Worm (Caenorhabditis elegans) whole organism, L4/young adult: ENCODE data around the gene hsp-16.2.

Source experiments
- W03F9.2 ChIP-seq: fragments of 150-350 bp; optimal IDR thresholded peaks from 2 replicates; lab custom pipeline; 2014; ENCODE audit warnings: missing biosample characterization, missing genetic modification characterization
- dao-5 ChIP-seq: sonication (generic microtip); optimal IDR thresholded peaks from 2 replicates; lab custom pipeline; 2016; ENCODE audit warnings: missing genotype, missing genetic modification characterization, moderate library complexity, missing compliant biosample characterization
- him-1 ChIP-seq: sonication (generic microtip); optimal IDR thresholded peaks from 2 replicates; lab custom pipeline; 2016; ENCODE audit warnings: missing genotype, missing genetic modification reagents, missing genetic modification characterization, missing compliant biosample characterization

ce11 chrV:1774874-1775589 is 29.7 kb downstream of the hsp-16.2 start, which contains the start of gene F36H9.7:
- no peak for TF ChIP-seq dao-5 (tag; lab: Kevin White, UChicago)
- no peak for TF ChIP-seq him-1 (tag; lab: Kevin White, UChicago)
- no peak for TF ChIP-seq W03F9.2
